Worm (Caenorhabditis elegans): Measurements from ENCODE around the gene C03H5.7.

DNA sequence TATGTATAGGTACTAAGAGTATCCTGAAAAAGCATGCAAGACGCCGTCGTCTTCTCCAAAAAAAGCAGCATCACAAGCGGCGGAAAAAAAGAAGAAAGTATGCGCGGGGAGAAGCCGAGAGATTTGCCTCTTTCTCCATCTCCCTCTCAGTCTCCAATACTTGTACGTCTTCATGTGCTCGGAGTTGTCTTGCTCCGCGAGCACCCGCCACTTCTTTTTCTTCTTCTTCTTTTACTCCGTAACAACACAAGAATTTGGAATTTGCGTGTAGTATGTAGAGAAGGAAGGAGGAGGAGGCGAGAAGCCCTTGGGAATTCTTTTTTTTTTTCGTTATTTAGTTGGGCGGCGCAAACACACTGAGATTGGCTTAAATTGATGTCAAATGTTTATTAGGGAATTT, 21.2 kb downstream of the C03H5.7 start:
- TF ChIP-seq nhr-237 (tag; optimal IDR thresholded peaks at IDR 0.05) (no peak), fos-1 (tag; optimal IDR thresholded peaks at IDR 0.05) (no peak), mdl-1 (tag; optimal IDR thresholded peaks at IDR 0.05) (no peak), ceh-82 (tag; optimal IDR thresholded peaks at IDR 0.05) (no peak), unc-39 (tag; optimal IDR thresholded peaks at IDR 0.05) (no peak), nhr-12 (tag; optimal IDR thresholded peaks at IDR 0.05) (no peak), nhr-77 (tag; optimal IDR thresholded peaks at IDR 0.05) (no peak), pha-4 (tag; optimal IDR thresholded peaks at IDR 0.05) (no peak), unc-62 (GFP tag; optimal IDR thresholded peaks at IDR 0.05) (no peak), ceh-16 (tag; optimal IDR thresholded peaks at IDR 0.05) (no peak), nhr-28 (tag; optimal IDR thresholded peaks at IDR 0.05) (no peak), fkh-10 (GFP tag; optimal IDR thresholded peaks at IDR 0.05) (peak; percentile 46), nhr-25 (tag; optimal IDR thresholded peaks at IDR 0.05) (no peak)
